Fruit fly (Drosophila melanogaster): ENCODE measurements around the gene Rcd7.
A peak's percentile ranks its signal among the peaks of the same experiment; 100 is the strongest.

Gene Rcd7

DNA sequence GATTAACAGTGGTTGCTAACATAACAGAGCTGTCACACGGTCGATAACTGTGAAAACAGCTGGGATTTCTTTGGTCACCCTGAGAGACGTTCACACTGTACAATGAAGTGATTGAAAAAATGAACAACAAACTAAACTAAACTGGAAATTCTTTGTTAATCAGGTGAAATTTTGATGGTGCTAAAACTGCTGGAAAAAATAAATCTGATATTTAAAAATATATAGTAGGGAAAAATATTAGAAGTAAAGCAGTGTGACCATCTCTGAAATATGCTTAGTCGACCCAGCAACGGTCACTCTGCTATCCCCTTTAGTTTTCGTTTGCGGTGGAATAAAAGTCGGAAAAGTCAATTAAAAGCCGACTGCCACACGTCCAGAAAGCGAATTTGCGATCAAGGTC, 41.1 kb downstream of the Rcd7 start, which contains the start of the genes CG9231 and CG9330 (continued):
- TF ChIP-seq HLH54F (GFP tag; optimal IDR thresholded peaks at IDR 0.05) (no peak), HmgD (GFP tag; optimal IDR thresholded peaks at IDR 0.05) (no peak), CG3726 (GFP tag; IDR thresholded peaks at IDR 0.05) (no peak), croc (GFP tag; conservative IDR thresholded peaks at IDR 0.05) (no peak), Ada2b (GFP tag; IDR thresholded peaks at IDR 0.05) (0 out of 2 replicates have a peak, but pooled peaks have one; percentile 9), H15 (GFP tag; IDR thresholded peaks at IDR 0.05) (no peak), CG12942 (GFP tag; optimal IDR thresholded peaks at IDR 0.05) (no peak), shn (GFP tag; optimal IDR thresholded peaks at IDR 0.05) (no peak), Spps (tag; optimal IDR thresholded peaks at IDR 0.05) (no peak), sna (GFP tag; IDR thresholded peaks at IDR 0.05; ENCODE audit: partially characterized antibody) (no peak), Side (GFP tag; optimal IDR thresholded peaks at IDR 0.05) (peak; percentile 5), CG10267 (tag; optimal IDR thresholded peaks at IDR 0.05) (peak; percentile 69), NfI (GFP tag; optimal IDR thresholded peaks at IDR 0.05) (peak; percentile 5), Myb (GFP tag; optimal IDR thresholded peaks at IDR 0.05) (peak; percentile 31), NC2β (GFP tag; optimal IDR thresholded peaks at IDR 0.05) (no peak), CG4707 (GFP tag; optimal IDR thresholded peaks at IDR 0.05) (no peak), Oli (tag; optimal IDR thresholded peaks at IDR 0.05) (no peak), CG12299 (tag; optimal IDR thresholded peaks at IDR 0.05) (no peak), Dbx (GFP tag; IDR thresholded peaks at IDR 0.05) (no peak), Pdp1 (GFP tag; optimal IDR thresholded peaks at IDR 0.05) (peak; percentile 13 to 14), Ssrp (tag; optimal IDR thresholded peaks at IDR 0.05) (no peak), Jarid2 (GFP tag; optimal IDR thresholded peaks at IDR 0.05) (no peak), gro (GFP tag; optimal IDR thresholded peaks at IDR 0.05) (no peak), Max (GFP tag; optimal IDR thresholded peaks at IDR 0.05) (peak; percentile 25), CG2678 (tag; optimal IDR thresholded peaks at IDR 0.05) (peak; percentile 28), CG3065 (GFP tag; optimal IDR thresholded peaks at IDR 0.05) (no peak), tap (tag; optimal IDR thresholded peaks at IDR 0.05) (no peak), pum (GFP tag; optimal IDR thresholded peaks at IDR 0.05) (peak; percentile 18), CG14860 (GFP tag; IDR thresholded peaks at IDR 0.05; ENCODE audit: partially characterized antibody) (no peak), CG18619 (GFP tag; optimal IDR thresholded peaks at IDR 0.05) (no peak), CG33213 (GFP tag; optimal IDR thresholded peaks at IDR 0.05) (peak; percentile 34), fu2 (GFP tag; optimal IDR thresholded peaks at IDR 0.05) (no peak), sr (GFP tag; IDR thresholded peaks at IDR 0.05) (no peak), CG14014 (GFP tag; IDR thresholded peaks at IDR 0.05) (no peak), pfk (GFP tag; optimal IDR thresholded peaks at IDR 0.05) (no peak), schlank (tag; optimal IDR thresholded peaks at IDR 0.05) (no peak), Ptx1 (GFP tag; IDR thresholded peaks at IDR 0.05) (peak; percentile 11; the same call in 1 of the 2 replicates), CG12071 (GFP tag; optimal IDR thresholded peaks at IDR 0.05) (no peak), Bdp1 (GFP tag; optimal IDR thresholded peaks at IDR 0.05) (no peak), CG11504 (tag; optimal IDR thresholded peaks at IDR 0.05) (peak; percentile 50), ci (GFP tag; IDR thresholded peaks at IDR 0.05) (no peak), Sry-β (GFP tag; optimal IDR thresholded peaks at IDR 0.05) (no peak), H2.0 (GFP tag; IDR thresholded peaks at IDR 0.05) (no peak), stwl (tag; optimal IDR thresholded peaks at IDR 0.05) (peak; percentile 84), Hey (tag; optimal IDR thresholded peaks at IDR 0.05) (no peak), Tbp (GFP tag; optimal IDR thresholded peaks at IDR 0.05) (no peak), pzg (GFP tag; optimal IDR thresholded peaks at IDR 0.05) (peak; percentile 75), lab (GFP tag; optimal IDR thresholded peaks at IDR 0.05) (no peak), Dref (GFP tag; IDR thresholded peaks at IDR 0.05) (no peak), CG2202 (tag; optimal IDR thresholded peaks at IDR 0.05) (no peak), ssp (GFP tag; IDR thresholded peaks at IDR 0.05) (0 out of 2 replicates have a peak, but pooled peaks have one; percentile 25), Neu2 (GFP tag; optimal IDR thresholded peaks at IDR 0.05; ENCODE audit: borderline replicate concordance) (no peak)

Measured in whole organism, embryonic.